Fruit fly (Drosophila melanogaster): ENCODE results near the gene CG11583.

The CG11583 gene

dm6 chr3L:4261177-4261576, 21.4 kb downstream of the CG11583 start:
- no peak for TF ChIP-seq Hand (GFP tag; optimal IDR thresholded peaks at IDR 0.05)
- peak; percentile 51 for TF ChIP-seq sens (GFP tag)
- peak; percentile 50 for TF ChIP-seq Med (GFP tag)

dm6 chr3L:4259102-4259558, 23.5 kb downstream of the CG11583 start, which contains the start of the genes CG15011 and CG1309:
Gene CG15011, minus strand, starts transcription at chr3L:4259152.
Gene CG1309, plus strand, starts transcription at chr3L:4259430.
- peak; percentile 28 for TF ChIP-seq CG17912 (GFP tag; optimal IDR thresholded peaks at IDR 0.05)
- TF ChIP-seq Bdp1 (GFP tag; optimal IDR thresholded peaks at IDR 0.05), result peak; percentile 76
- peak; percentile 67 for TF ChIP-seq pnt (GFP tag; optimal IDR thresholded peaks at IDR 0.05)
- TF ChIP-seq Hmr (GFP tag; optimal IDR thresholded peaks at IDR 0.05), result peak; percentile 81
- TF ChIP-seq Six4 (GFP tag; optimal IDR thresholded peaks at IDR 0.05), result peak; percentile 79
- no peak; the same call in 1 of the 2 replicates for TF ChIP-seq Bgb (GFP tag; IDR thresholded peaks at IDR 0.05; ENCODE audit: partially characterized antibody)
- TF ChIP-seq Fer3 (tag; optimal IDR thresholded peaks at IDR 0.05), result peak; percentile 79
- TF ChIP-seq CG2889 (GFP tag; IDR thresholded peaks at IDR 0.05), result peak; percentile 74; the same call in 2 of the 3 replicates
- TF ChIP-seq grau (tag; optimal IDR thresholded peaks at IDR 0.05), result peak; percentile 86
- TF ChIP-seq CG5180 (GFP tag; optimal IDR thresholded peaks at IDR 0.05), result no peak
- TF ChIP-seq CG12236 (GFP tag; optimal IDR thresholded peaks at IDR 0.05), result peak; percentile 70
- peak; percentile 86 for TF ChIP-seq CG1602 (GFP tag; optimal IDR thresholded peaks at IDR 0.05)
- TF ChIP-seq Scr (GFP tag; IDR thresholded peaks at IDR 0.05; ENCODE audit: partially characterized antibody), result peak; percentile 55
- peak; percentile 59 for TF ChIP-seq croc (GFP tag; conservative IDR thresholded peaks at IDR 0.05)
- peak; percentile 67 for TF ChIP-seq CG12299 (tag; optimal IDR thresholded peaks at IDR 0.05)
- peak; percentile 66 for TF ChIP-seq eyg (GFP tag; optimal IDR thresholded peaks at IDR 0.05)
- peak; percentile 63 for TF ChIP-seq CG17385 (GFP tag; optimal IDR thresholded peaks at IDR 0.05)
- no peak for TF ChIP-seq cad (GFP tag; optimal IDR thresholded peaks at IDR 0.05)
- no peak for TF ChIP-seq ato (GFP tag; IDR thresholded peaks at IDR 0.05; ENCODE audit: partially characterized antibody)
- no peak for TF ChIP-seq tio (GFP tag; optimal IDR thresholded peaks at IDR 0.05)
- peak; percentile 92 for TF ChIP-seq CG30403 (GFP tag; optimal IDR thresholded peaks at IDR 0.05)
- peak; percentile 80 for TF ChIP-seq bcd (GFP tag; optimal IDR thresholded peaks at IDR 0.05)
- TF ChIP-seq bowl (GFP tag; IDR thresholded peaks at IDR 0.05), result no peak
- no peak for TF ChIP-seq Nf-YA (GFP tag; IDR thresholded peaks at IDR 0.05)
- peak; percentile 93 for TF ChIP-seq nerfin-1 (tag; optimal IDR thresholded peaks at IDR 0.05)
- TF ChIP-seq Hr3 (GFP tag; optimal IDR thresholded peaks at IDR 0.05), result peak; percentile 93
- TF ChIP-seq dan (GFP tag; IDR thresholded peaks at IDR 0.05), result peak; percentile 32; the same call in 1 of the 2 replicates
- TF ChIP-seq CoRest (tag; optimal IDR thresholded peaks at IDR 0.05), result peak; percentile 92
- TF ChIP-seq knrl (GFP tag; IDR thresholded peaks at IDR 0.05; ENCODE audit: partially characterized antibody), result peak; percentile 69
- TF ChIP-seq Ptx1 (GFP tag; IDR thresholded peaks at IDR 0.05), result peak; percentile 89
- peak; percentile 86 for TF ChIP-seq CG33557 (GFP tag; optimal IDR thresholded peaks at IDR 0.05)
- peak; percentile 67 for TF ChIP-seq Sry-β (GFP tag; optimal IDR thresholded peaks at IDR 0.05)
- peak; percentile 92 for TF ChIP-seq CG14710 (tag; optimal IDR thresholded peaks at IDR 0.05)
- peak; percentile 62 for TF ChIP-seq Myb (GFP tag; optimal IDR thresholded peaks at IDR 0.05)
- TF ChIP-seq HHEX (GFP tag; optimal IDR thresholded peaks at IDR 0.05), result peak; percentile 52
- peak; percentile 56 for TF ChIP-seq Asciz (GFP tag; optimal IDR thresholded peaks at IDR 0.05)
- TF ChIP-seq CG8281 (tag; optimal IDR thresholded peaks at IDR 0.05), result peak; percentile 40
- TF ChIP-seq ase (GFP tag; IDR thresholded peaks at IDR 0.05), result peak; percentile 72; the same call in 2 of the 3 replicates
- peak; percentile 72 for TF ChIP-seq kay (GFP tag; optimal IDR thresholded peaks at IDR 0.05)
- peak; percentile 90 for TF ChIP-seq CG2712 (tag; optimal IDR thresholded peaks at IDR 0.05)
- TF ChIP-seq fd96Cb (tag; optimal IDR thresholded peaks at IDR 0.05), result peak; percentile 77
- peak; percentile 59 for TF ChIP-seq Adf1 (GFP tag; IDR thresholded peaks at IDR 0.05)
- peak; percentile 54 for TF ChIP-seq CG3065 (GFP tag; optimal IDR thresholded peaks at IDR 0.05)
- TF ChIP-seq Antp (GFP tag; optimal IDR thresholded peaks at IDR 0.05), result peak; percentile 83
- TF ChIP-seq CG17359 (tag; optimal IDR thresholded peaks at IDR 0.05), result peak; percentile 76
